Worm (Caenorhabditis elegans): ENCODE measurements around the gene C31C9.6.

C31C9.6 gene

DNA sequence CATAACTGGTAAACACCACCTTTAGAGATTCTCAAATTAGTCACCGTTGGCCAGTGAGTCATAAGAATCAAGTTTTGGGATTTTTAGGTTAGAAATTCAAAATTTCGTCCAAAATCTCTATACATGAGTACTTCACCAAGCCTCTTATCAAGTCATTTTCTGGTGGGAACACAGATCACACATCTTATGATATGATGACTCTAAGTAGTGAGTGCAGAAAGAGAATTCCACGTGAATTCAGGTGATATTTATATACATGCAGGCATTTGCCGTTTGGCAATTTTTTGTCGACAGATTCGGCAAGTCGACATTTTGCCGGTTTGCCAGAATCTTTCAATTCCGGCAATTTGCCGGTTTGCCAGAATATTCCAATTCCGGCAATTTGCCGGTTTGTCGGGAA is 10.2 kb upstream of the C31C9.6 start:
- no peak for TF ChIP-seq Y22D7AL.16 (tag; optimal IDR thresholded peaks at IDR 0.05)
- no peak for TF ChIP-seq fkh-10 (GFP tag; optimal IDR thresholded peaks at IDR 0.05)
- TF ChIP-seq hlh-8 (tag; optimal IDR thresholded peaks at IDR 0.05) = no peak
- TF ChIP-seq F13H6.1 (tag; optimal IDR thresholded peaks at IDR 0.05) = no peak
- no peak for TF ChIP-seq ceh-19 (GFP tag; optimal IDR thresholded peaks at IDR 0.05)
- no peak for TF ChIP-seq tbx-7 (tag; optimal IDR thresholded peaks at IDR 0.05)
- no peak for TF ChIP-seq unc-42 (tag; optimal IDR thresholded peaks at IDR 0.05)

DNA sequence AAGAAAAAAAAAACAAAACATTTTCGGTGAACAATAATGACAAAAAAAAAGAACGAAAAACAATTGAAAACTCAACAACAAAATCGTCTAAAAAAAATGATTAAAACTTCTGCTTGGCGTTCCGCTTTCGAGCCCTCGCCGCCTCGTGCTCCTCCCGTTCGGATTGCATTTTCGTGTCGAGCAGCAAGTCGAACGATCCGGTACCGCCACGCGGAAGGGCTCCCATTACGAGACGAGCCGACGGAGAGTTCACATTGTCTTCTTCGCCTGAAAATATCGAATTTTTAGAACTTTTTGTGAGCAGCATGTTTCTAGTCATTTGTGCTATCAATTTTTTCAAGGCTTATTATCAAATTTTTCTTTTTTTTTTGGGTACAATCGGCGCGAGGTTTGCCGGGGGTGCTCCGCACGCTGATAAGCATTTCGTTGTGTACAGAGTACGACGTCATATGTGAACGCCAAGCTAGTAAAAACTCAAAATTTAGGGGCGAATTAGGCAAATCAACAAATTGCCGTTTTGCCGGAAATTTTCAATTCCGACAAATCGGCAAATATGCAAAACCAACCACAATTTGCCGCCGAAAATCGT is 8.9 kb upstream of the C31C9.6 start:
- TF ChIP-seq ceh-48 (tag; optimal IDR thresholded peaks at IDR 0.05) (no peak), hlh-8 (tag; optimal IDR thresholded peaks at IDR 0.05) (no peak), elt-2 (tag; optimal IDR thresholded peaks at IDR 0.05) (peak; percentile 1), dve-1 (tag; optimal IDR thresholded peaks at IDR 0.05) (no peak), unc-86 (tag; optimal IDR thresholded peaks at IDR 0.05) (no peak), ttx-3 (tag; optimal IDR thresholded peaks at IDR 0.05) (no peak)

DNA sequence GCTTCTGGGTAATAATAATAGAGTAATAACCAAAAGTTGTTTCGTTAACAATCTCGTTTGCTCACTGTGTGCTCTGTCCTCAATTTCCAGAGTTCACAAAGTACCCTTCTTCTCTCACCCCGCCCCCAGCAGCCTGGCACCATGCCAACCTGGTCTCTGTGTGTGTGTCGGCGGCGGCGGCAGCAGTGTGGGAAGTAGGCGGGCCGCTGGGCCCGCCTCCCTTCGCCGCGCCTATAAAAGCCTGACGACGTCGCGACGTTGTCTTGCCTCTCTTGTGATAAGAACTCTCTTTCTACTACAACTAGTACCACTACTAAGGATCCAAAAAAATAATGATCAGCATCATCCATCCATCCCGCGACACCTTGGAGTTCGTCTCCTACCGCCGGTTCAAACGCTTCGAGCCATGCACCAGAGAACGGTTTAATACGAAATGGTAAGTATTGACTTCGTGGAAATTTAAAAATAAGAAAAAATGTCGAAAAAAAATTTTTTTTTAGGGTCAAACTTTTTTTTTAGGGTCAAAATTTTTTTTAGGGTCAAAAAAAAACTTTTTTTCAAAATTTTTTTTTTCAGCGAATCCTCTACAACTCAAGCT is 7.1 kb upstream of the C31C9.6 start, which contains the start of gene C31C9.7:
Gene C31C9.7 (plus strand): TSS at position 261 of the 598 bp plus-strand sequence.
- TF ChIP-seq gmeb-2 (tag; optimal IDR thresholded peaks at IDR 0.05) = no peak
- TF ChIP-seq nhr-11 (tag; optimal IDR thresholded peaks at IDR 0.05) = no peak
- no peak for TF ChIP-seq che-1 (tag; optimal IDR thresholded peaks at IDR 0.05)
- no peak for TF ChIP-seq ceh-19 (GFP tag; optimal IDR thresholded peaks at IDR 0.05)
- no peak for TF ChIP-seq C38D4.7 (GFP tag; optimal IDR thresholded peaks at IDR 0.05)
- no peak for TF ChIP-seq tbx-7 (tag; optimal IDR thresholded peaks at IDR 0.05)
- no peak for TF ChIP-seq eyg-1 (tag; optimal IDR thresholded peaks at IDR 0.05)
- TF ChIP-seq pat-9 (tag; optimal IDR thresholded peaks at IDR 0.05) = no peak
- no peak for TF ChIP-seq ceh-14 (tag; optimal IDR thresholded peaks at IDR 0.05)

DNA sequence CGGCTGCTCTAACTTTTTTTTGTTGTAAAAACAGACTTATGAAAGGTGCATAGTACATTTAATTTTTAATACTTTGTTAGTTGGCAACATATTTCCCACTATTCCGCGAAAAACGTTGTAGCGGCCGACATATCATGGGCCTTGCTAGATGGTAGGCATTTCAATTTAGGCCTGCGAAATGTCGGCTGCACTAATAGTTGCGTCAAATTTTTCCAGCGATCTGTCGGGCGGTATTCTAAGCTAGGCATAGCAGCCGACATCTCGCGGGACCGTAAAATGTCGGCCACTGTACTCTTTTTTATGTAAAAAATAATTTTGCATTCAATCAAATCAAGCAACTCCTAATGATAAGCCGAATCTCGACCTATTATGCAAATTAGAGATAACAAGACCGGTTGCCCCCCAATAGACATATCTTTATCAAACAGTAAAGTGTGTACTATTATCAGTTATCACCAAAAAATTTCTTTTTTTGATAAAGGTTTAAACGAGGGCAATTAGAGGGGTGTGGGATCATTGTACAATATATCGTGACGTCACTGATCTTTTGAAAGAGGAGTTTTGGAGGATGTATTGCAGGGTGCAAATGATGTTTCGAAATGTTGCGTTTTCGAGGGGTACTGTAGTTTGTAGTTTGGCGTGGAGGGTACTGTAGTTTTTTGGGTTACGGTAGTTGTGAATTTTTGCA is 3.2 kb upstream of the C31C9.6 start:
- TF ChIP-seq elt-2 (tag; optimal IDR thresholded peaks at IDR 0.05) = peak; percentile 99
- TF ChIP-seq mec-3 (tag; optimal IDR thresholded peaks at IDR 0.05; ENCODE audit: borderline replicate concordance) = no peak
- peak; percentile 26 for TF ChIP-seq dve-1 (tag; optimal IDR thresholded peaks at IDR 0.05)

DNA sequence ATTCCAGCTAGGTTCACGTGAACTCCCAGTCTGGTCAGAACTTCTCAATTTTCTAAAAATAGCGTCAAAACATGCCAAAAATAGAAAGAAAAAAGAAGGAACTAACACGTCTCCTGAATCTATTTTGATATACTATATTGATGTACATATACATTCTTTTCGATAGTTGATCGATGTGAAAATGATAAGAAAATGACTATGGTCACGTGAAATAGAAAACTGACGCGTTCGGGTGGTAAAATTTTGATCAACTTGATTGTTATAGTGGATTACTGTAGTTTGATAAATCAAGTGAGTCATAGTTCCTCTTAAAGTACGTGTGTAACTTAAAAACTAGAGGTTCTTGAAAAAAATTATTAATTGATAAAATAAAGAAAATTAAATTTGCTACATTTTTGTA is 2.5 kb upstream of the C31C9.6 start:
- TF ChIP-seq pros-1 (tag; optimal IDR thresholded peaks at IDR 0.05) = no peak
- no peak for TF ChIP-seq nhr-11 (tag; optimal IDR thresholded peaks at IDR 0.05)
- TF ChIP-seq nfya-1 (tag; optimal IDR thresholded peaks at IDR 0.05) = no peak
- no peak for TF ChIP-seq nhr-232 (tag; optimal IDR thresholded peaks at IDR 0.05)
- TF ChIP-seq dve-1 (tag; optimal IDR thresholded peaks at IDR 0.05) = no peak
- TF ChIP-seq ceh-9 (tag; optimal IDR thresholded peaks at IDR 0.05) = no peak
- TF ChIP-seq Y22D7AL.16 (tag; optimal IDR thresholded peaks at IDR 0.05) = no peak
- TF ChIP-seq unc-55 (GFP tag; optimal IDR thresholded peaks at IDR 0.05) = no peak
- no peak for TF ChIP-seq lim-6 (tag; optimal IDR thresholded peaks at IDR 0.05)
- no peak for TF ChIP-seq odd-2 (tag; optimal IDR thresholded peaks at IDR 0.05)
- TF ChIP-seq eyg-1 (tag; optimal IDR thresholded peaks at IDR 0.05) = no peak
- TF ChIP-seq ceh-45 (GFP tag; IDR thresholded peaks at IDR 0.05) = no peak
- TF ChIP-seq pat-9 (tag; optimal IDR thresholded peaks at IDR 0.05) = no peak
- TF ChIP-seq ttx-3 (tag; optimal IDR thresholded peaks at IDR 0.05) = no peak
- TF ChIP-seq che-1 (tag; optimal IDR thresholded peaks at IDR 0.05) = no peak
- no peak for TF ChIP-seq unc-86 (tag; optimal IDR thresholded peaks at IDR 0.05)
- no peak for TF ChIP-seq hlh-8 (tag; optimal IDR thresholded peaks at IDR 0.05)
- no peak for TF ChIP-seq lin-11 (tag; optimal IDR thresholded peaks at IDR 0.05)

All from whole organism, late embryonic.